Fruit fly (Drosophila melanogaster): Measurements from ENCODE around the gene knrl.
A peak's percentile ranks its signal among the peaks of the same experiment; 100 is the strongest.

The knrl gene

dm6 chr3L:20616409-20617292 lies 3.8 kb downstream of the knrl start:
- TF ChIP-seq CG15710 (tag; optimal IDR thresholded peaks at IDR 0.05) (no peak), CG10348 (GFP tag; IDR thresholded peaks at IDR 0.05) (no peak)

dm6 chr3L:20612836-20613235 lies 7.6 kb downstream of the knrl start:
- TF ChIP-seq CG15710 (tag; optimal IDR thresholded peaks at IDR 0.05), result peak; percentile 60
- peak; percentile 68 for TF ChIP-seq Pif1A (GFP tag; optimal IDR thresholded peaks at IDR 0.05)
- TF ChIP-seq fd96Ca (GFP tag; IDR thresholded peaks at IDR 0.05), result peak; percentile 78
- TF ChIP-seq gl (tag; optimal IDR thresholded peaks at IDR 0.05), result no peak
- no peak for TF ChIP-seq EcR (GFP tag; optimal IDR thresholded peaks at IDR 0.05)
- TF ChIP-seq CG32121 (GFP tag; IDR thresholded peaks at IDR 0.05), result no peak
- no peak for TF ChIP-seq CG13204 (GFP tag; optimal IDR thresholded peaks at IDR 0.05)
- peak; percentile 55 for TF ChIP-seq CG9948 (tag; optimal IDR thresholded peaks at IDR 0.05)
- peak; percentile 40 for TF ChIP-seq CG12605 (GFP tag; IDR thresholded peaks at IDR 0.05)
- TF ChIP-seq CG10348 (GFP tag; IDR thresholded peaks at IDR 0.05), result no peak
- TF ChIP-seq rn (GFP tag; IDR thresholded peaks at IDR 0.05), result no peak
- TF ChIP-seq CG8159 (tag; optimal IDR thresholded peaks at IDR 0.05), result peak; percentile 57
- TF ChIP-seq Ets98B (GFP tag; IDR thresholded peaks at IDR 0.05), result peak; percentile 54
- TF ChIP-seq CG17806 (tag; optimal IDR thresholded peaks at IDR 0.05), result peak; percentile 57
- peak; percentile 60 for TF ChIP-seq Pif1B (GFP tag; optimal IDR thresholded peaks at IDR 0.05)
- peak; percentile 45 for TF ChIP-seq CG34367 (tag; optimal IDR thresholded peaks at IDR 0.05)
- peak; percentile 70 for TF ChIP-seq CG8301 (tag; optimal IDR thresholded peaks at IDR 0.05)
- TF ChIP-seq CG14655 (GFP tag; optimal IDR thresholded peaks at IDR 0.05), result peak; percentile 79
- TF ChIP-seq D1 (tag; optimal IDR thresholded peaks at IDR 0.05), result peak; percentile 37
- TF ChIP-seq Snoo (tag; optimal IDR thresholded peaks at IDR 0.05), result no peak
- TF ChIP-seq CG4496 (GFP tag; IDR thresholded peaks at IDR 0.05), result peak; percentile 70; the same call in 2 of the 3 replicates

dm6 chr3L:20610452-20610851 lies 10.0 kb downstream of the knrl start:
- TF ChIP-seq CG32121 (GFP tag; IDR thresholded peaks at IDR 0.05) (peak; percentile 55; the same call in 1 of the 2 replicates), Ets98B (GFP tag; IDR thresholded peaks at IDR 0.05) (0 out of 2 replicates have a peak, but pooled peaks have one; percentile 17), EcR (GFP tag; optimal IDR thresholded peaks at IDR 0.05) (no peak), CG4496 (GFP tag; IDR thresholded peaks at IDR 0.05) (no peak), CG14655 (GFP tag; optimal IDR thresholded peaks at IDR 0.05) (peak; percentile 64), CG8301 (tag; optimal IDR thresholded peaks at IDR 0.05) (peak; percentile 63), Pif1B (GFP tag; optimal IDR thresholded peaks at IDR 0.05) (no peak), CG15710 (tag; optimal IDR thresholded peaks at IDR 0.05) (no peak), CG13204 (GFP tag; optimal IDR thresholded peaks at IDR 0.05) (no peak), CG10348 (GFP tag; IDR thresholded peaks at IDR 0.05) (no peak), Pif1A (GFP tag; optimal IDR thresholded peaks at IDR 0.05) (peak; percentile 8)

- no peak for TF ChIP-seq Pif1A (GFP tag; optimal IDR thresholded peaks at IDR 0.05)
- TF ChIP-seq D1 (tag; optimal IDR thresholded peaks at IDR 0.05), result no peak
- TF ChIP-seq rn (GFP tag; IDR thresholded peaks at IDR 0.05), result no peak
- no peak for TF ChIP-seq EcR (GFP tag; optimal IDR thresholded peaks at IDR 0.05)
- TF ChIP-seq Snoo (tag; optimal IDR thresholded peaks at IDR 0.05), result no peak
- TF ChIP-seq CG17806 (tag; optimal IDR thresholded peaks at IDR 0.05), result no peak
- no peak for TF ChIP-seq Pif1B (GFP tag; optimal IDR thresholded peaks at IDR 0.05)
- TF ChIP-seq CG8301 (tag; optimal IDR thresholded peaks at IDR 0.05), result no peak
- TF ChIP-seq CG4496 (GFP tag; IDR thresholded peaks at IDR 0.05), result no peak
- TF ChIP-seq CG14655 (GFP tag; optimal IDR thresholded peaks at IDR 0.05), result no peak
- no peak for TF ChIP-seq CG15710 (tag; optimal IDR thresholded peaks at IDR 0.05)
- TF ChIP-seq CG10348 (GFP tag; IDR thresholded peaks at IDR 0.05), result no peak
These were observed 16.7 kb downstream of the knrl start for dm6 chr3L:20603644-20604182.

- TF ChIP-seq CG4496 (GFP tag; IDR thresholded peaks at IDR 0.05) (no peak), Pif1A (GFP tag; optimal IDR thresholded peaks at IDR 0.05) (peak; percentile 8), CG14655 (GFP tag; optimal IDR thresholded peaks at IDR 0.05) (peak; percentile 65), CG15710 (tag; optimal IDR thresholded peaks at IDR 0.05) (no peak), CG34367 (tag; optimal IDR thresholded peaks at IDR 0.05) (no peak), CG10348 (GFP tag; IDR thresholded peaks at IDR 0.05) (no peak), D1 (tag; optimal IDR thresholded peaks at IDR 0.05) (no peak), CG17806 (tag; optimal IDR thresholded peaks at IDR 0.05) (peak; percentile 44), Pif1B (GFP tag; optimal IDR thresholded peaks at IDR 0.05) (peak; percentile 1), CG13204 (GFP tag; optimal IDR thresholded peaks at IDR 0.05) (no peak), EcR (GFP tag; optimal IDR thresholded peaks at IDR 0.05) (no peak), CG32121 (GFP tag; IDR thresholded peaks at IDR 0.05) (no peak), CG9948 (tag; optimal IDR thresholded peaks at IDR 0.05) (peak; percentile 47), CG8159 (tag; optimal IDR thresholded peaks at IDR 0.05) (peak; percentile 27), Ets98B (GFP tag; IDR thresholded peaks at IDR 0.05) (no peak), rn (GFP tag; IDR thresholded peaks at IDR 0.05) (no peak), CG8301 (tag; optimal IDR thresholded peaks at IDR 0.05) (peak; percentile 58), fd96Ca (GFP tag; IDR thresholded peaks at IDR 0.05) (no peak), Snoo (tag; optimal IDR thresholded peaks at IDR 0.05) (no peak), gl (tag; optimal IDR thresholded peaks at IDR 0.05) (no peak), CG12605 (GFP tag; IDR thresholded peaks at IDR 0.05) (peak; percentile 25; the same call in 1 of the 2 replicates)
These were observed 17.8 kb downstream of the knrl start for dm6 chr3L:20602634-20603033.

All from whole organism, pupa.